Worm (Caenorhabditis elegans) whole organism, L3 larva: Measurements from ENCODE around the gene W05B10.3.

Experiments used
- R02D3.7 ChIP-seq: fragments of 150-350 bp; optimal IDR thresholded peaks from 2 replicates; lab custom pipeline; 2014; ENCODE audit warnings: missing biosample characterization, missing genetic modification characterization
- ZK546.5 ChIP-seq: sonication (generic microtip); optimal IDR thresholded peaks from 2 replicates; lab custom pipeline; 2017; ENCODE audit warnings: missing biosample characterization, missing genetic modification characterization
- aly-2 ChIP-seq: fragments of 150-350 bp; optimal IDR thresholded peaks from 2 replicates; lab custom pipeline; 2014; ENCODE audit warnings: missing biosample characterization, missing genetic modification characterization
- ama-1 ChIP-seq: fragments of 150-350 bp; optimal IDR thresholded peaks from 2 replicates; lab custom pipeline; 2018
- ceh-16 ChIP-seq: sonication (generic microtip); optimal IDR thresholded peaks from 2 replicates; lab custom pipeline; 2017; ENCODE audit warnings: missing biosample characterization, missing genetic modification characterization
- ceh-28 ChIP-seq: fragments of 150-350 bp; optimal IDR thresholded peaks from 2 replicates; lab custom pipeline; 2014; ENCODE audit warnings: missing biosample characterization, missing genetic modification reagents, missing genetic modification characterization
- daf-12 ChIP-seq: fragments of 150-350 bp; optimal IDR thresholded peaks from 2 replicates; lab custom pipeline; 2014; ENCODE audit warnings: missing biosample characterization, missing genetic modification reagents, missing genetic modification characterization
- egl-27 ChIP-seq: sonication (generic microtip); optimal IDR thresholded peaks from 4 replicates; lab custom pipeline; 2017; ENCODE audit warnings: missing biosample characterization, missing genetic modification reagents, missing genetic modification characterization
- egl-5 ChIP-seq: fragments of 150-350 bp; optimal IDR thresholded peaks from 2 replicates; lab custom pipeline; 2017; ENCODE audit warnings: missing biosample characterization, missing genetic modification reagents, missing genetic modification characterization, inconsistent platforms
- elt-1 ChIP-seq: fragments of 150-350 bp; optimal IDR thresholded peaks from 2 replicates; lab custom pipeline; 2014; ENCODE audit warnings: missing biosample characterization, missing genetic modification characterization
- elt-2 ChIP-seq: sonication (generic microtip); optimal IDR thresholded peaks from 2 replicates; lab custom pipeline; 2016; ENCODE audit warnings: missing genetic modification reagents, mild to moderate bottlenecking, missing genetic modification characterization, missing compliant biosample characterization
- elt-3 ChIP-seq, 3 experiments: fragments of 150-350 bp in 1 of 3; sonication (generic microtip) in 2 of 3; optimal IDR thresholded peaks; 2 replicates in 2 of 3; 4 replicates in 1 of 3; lab custom pipeline; 2014 to 2017; ENCODE audit warnings: missing biosample characterization in 3 of 3, missing genetic modification characterization in 3 of 3
- eor-1 ChIP-seq, 2 experiments: fragments of 150-350 bp; optimal IDR thresholded peaks; 2 replicates each; lab custom pipeline; 2014 to 2018; ENCODE audit warnings: missing biosample characterization in 2 of 2, missing genetic modification characterization in 2 of 2
- fkh-10 ChIP-seq: sonication (generic microtip); optimal IDR thresholded peaks from 2 replicates; lab custom pipeline; 2017; ENCODE audit warnings: missing biosample characterization, missing genetic modification reagents, missing genetic modification characterization
- fkh-2 ChIP-seq: fragments of 150-350 bp; optimal IDR thresholded peaks from 2 replicates; lab custom pipeline; 2014; ENCODE audit warnings: missing biosample characterization, missing genetic modification reagents, missing genetic modification characterization
- fos-1 ChIP-seq: fragments of 150-350 bp; optimal IDR thresholded peaks from 2 replicates; lab custom pipeline; 2014; ENCODE audit warnings: missing biosample characterization, missing genetic modification characterization
- hmg-11 ChIP-seq: sonication (generic microtip); optimal IDR thresholded peaks from 2 replicates; lab custom pipeline; 2016; ENCODE audit warnings: missing genetic modification characterization, missing compliant biosample characterization
- jun-1 ChIP-seq: fragments of 150-350 bp; optimal IDR thresholded peaks from 2 replicates; lab custom pipeline; 2014; ENCODE audit warnings: missing biosample characterization, missing genetic modification reagents, missing genetic modification characterization
- lin-39 ChIP-seq: fragments of 150-350 bp; optimal IDR thresholded peaks from 2 replicates; lab custom pipeline; 2018; ENCODE audit warnings: missing biosample characterization, missing genetic modification reagents, missing genetic modification characterization
- mml-1 ChIP-seq: fragments of 150-350 bp; sonication (generic microtip); optimal IDR thresholded peaks from 3 replicates; lab custom pipeline; 2014; ENCODE audit warnings: missing biosample characterization, missing genetic modification characterization
- nhr-11 ChIP-seq: fragments of 150-350 bp; optimal IDR thresholded peaks from 2 replicates; lab custom pipeline; 2014; ENCODE audit warnings: missing biosample characterization, missing genetic modification characterization
- nhr-12 ChIP-seq: fragments of 150-350 bp; optimal IDR thresholded peaks from 2 replicates; lab custom pipeline; 2014; ENCODE audit warnings: missing biosample characterization, missing genetic modification characterization
- nhr-23 ChIP-seq: fragments of 150-350 bp; optimal IDR thresholded peaks from 2 replicates; lab custom pipeline; 2014; ENCODE audit warnings: missing biosample characterization, missing genetic modification reagents, missing genetic modification characterization
- nhr-237 ChIP-seq: fragments of 150-350 bp; optimal IDR thresholded peaks from 2 replicates; lab custom pipeline; 2014; ENCODE audit warnings: missing biosample characterization, missing genetic modification characterization
- nhr-25 ChIP-seq: sonication (generic microtip); optimal IDR thresholded peaks from 2 replicates; lab custom pipeline; 2017; ENCODE audit warnings: missing biosample characterization, missing genetic modification characterization
- nhr-28 ChIP-seq: fragments of 150-350 bp; optimal IDR thresholded peaks from 2 replicates; lab custom pipeline; 2014; ENCODE audit warnings: missing biosample characterization, missing genetic modification characterization
- nhr-43 ChIP-seq: sonication (generic microtip); optimal IDR thresholded peaks from 2 replicates; lab custom pipeline; 2016; ENCODE audit warnings: mild to moderate bottlenecking, missing genetic modification characterization, missing compliant biosample characterization; ENCODE audit not compliant: poor library complexity, severe bottlenecking
- nhr-67 ChIP-seq: fragments of 150-350 bp; optimal IDR thresholded peaks from 2 replicates; lab custom pipeline; 2014; ENCODE audit warnings: missing biosample characterization, missing genetic modification characterization
- nhr-76 ChIP-seq: fragments of 150-350 bp; sonication (generic microtip); optimal IDR thresholded peaks from 5 replicates; lab custom pipeline; 2014; ENCODE audit warnings: missing biosample characterization, missing genetic modification characterization
- pha-4 ChIP-seq: fragments of 150-350 bp; optimal IDR thresholded peaks from 2 replicates; lab custom pipeline; 2014; ENCODE audit warnings: missing biosample characterization, missing genetic modification reagents, missing genetic modification characterization
- pqm-1 ChIP-seq: fragments of 150-350 bp; optimal IDR thresholded peaks from 2 replicates; lab custom pipeline; 2017; ENCODE audit warnings: missing biosample characterization, missing genetic modification characterization, inconsistent platforms
- sea-2 ChIP-seq: fragments of 150-350 bp; sonication (generic microtip); optimal IDR thresholded peaks from 4 replicates; lab custom pipeline; 2014; ENCODE audit warnings: missing biosample characterization, missing genetic modification reagents, missing genetic modification characterization
- skn-1 ChIP-seq: fragments of 150-350 bp; optimal IDR thresholded peaks from 2 replicates; lab custom pipeline; 2014; ENCODE audit warnings: missing biosample characterization, missing genetic modification characterization
- snpc-4 ChIP-seq: fragments of 150-350 bp; optimal IDR thresholded peaks from 2 replicates; lab custom pipeline; 2014; ENCODE audit warnings: missing biosample characterization, missing genetic modification characterization
- tbx-2 ChIP-seq: sonication (generic microtip); optimal IDR thresholded peaks from 2 replicates; lab custom pipeline; 2016; ENCODE audit warnings: mild to moderate bottlenecking, missing genetic modification characterization, missing compliant biosample characterization
- unc-39 ChIP-seq: sonication (generic microtip); optimal IDR thresholded peaks from 4 replicates; lab custom pipeline; 2017; ENCODE audit warnings: missing biosample characterization, missing genetic modification characterization
- unc-62 ChIP-seq: fragments of 150-350 bp; sonication (generic microtip); optimal IDR thresholded peaks from 4 replicates; lab custom pipeline; 2014; ENCODE audit warnings: missing biosample characterization, missing genetic modification reagents, missing genetic modification characterization
- zag-1 ChIP-seq: fragments of 150-350 bp; optimal IDR thresholded peaks from 2 replicates; lab custom pipeline; 2014; ENCODE audit warnings: missing biosample characterization, missing genetic modification characterization
- ztf-4 ChIP-seq: fragments of 150-350 bp; optimal IDR thresholded peaks from 2 replicates; lab custom pipeline; 2014; ENCODE audit warnings: missing biosample characterization, missing genetic modification characterization

The W05B10.3 gene

DNA sequence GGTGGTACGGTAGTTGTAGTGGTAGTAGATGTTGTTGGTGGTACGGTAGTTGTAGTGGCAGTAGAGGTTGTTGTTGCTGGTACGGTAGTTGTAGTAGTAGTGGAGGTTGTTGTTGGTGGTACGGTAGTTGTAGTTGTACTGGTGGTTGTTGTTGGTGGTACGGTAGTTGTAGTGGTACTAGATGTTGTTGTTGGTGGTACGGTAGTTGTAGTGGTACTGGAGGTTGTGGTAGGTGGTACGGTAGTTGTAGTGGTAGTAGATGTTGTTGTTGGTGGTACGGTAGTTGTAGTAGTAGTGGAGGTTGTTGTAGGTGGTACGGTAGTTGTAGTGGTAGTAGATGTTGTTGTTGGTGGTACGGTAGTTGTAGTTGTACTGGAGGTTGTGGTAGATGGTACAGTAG lies 28.5 kb downstream of the W05B10.3 start:
- TF ChIP-seq ZK546.5 (tag; lab: Kevin White, UChicago) (no peak), hmg-11 (no peak), eor-1 (tag; optimal IDR thresholded peaks at IDR 0.05; lab: Kevin White, UChicago) (no peak), tbx-2 (tag; lab: Kevin White, UChicago) (no peak), nhr-25 (tag; lab: Kevin White, UChicago) (no peak), nhr-76 (tag; lab: Kevin White, UChicago) (no peak), nhr-23 (tag; lab: Kevin White, UChicago) (no peak), sea-2 (no peak), elt-2 (no peak), fkh-2 (tag; lab: Kevin White, UChicago) (no peak), nhr-11 (no peak), elt-1 (tag; lab: Kevin White, UChicago) (no peak), nhr-43 (tag; lab: Kevin White, UChicago) (no peak), ama-1 (lab: Kevin White, UChicago) (no peak), aly-2 (tag; lab: Kevin White, UChicago) (no peak), elt-3 (tag; optimal IDR thresholded peaks at IDR 0.05; lab: Kevin White, UChicago) (no peak), snpc-4 (tag; lab: Kevin White, UChicago) (no peak)
- TF ChIP-seq, all 47 proteins: peak for 0

DNA sequence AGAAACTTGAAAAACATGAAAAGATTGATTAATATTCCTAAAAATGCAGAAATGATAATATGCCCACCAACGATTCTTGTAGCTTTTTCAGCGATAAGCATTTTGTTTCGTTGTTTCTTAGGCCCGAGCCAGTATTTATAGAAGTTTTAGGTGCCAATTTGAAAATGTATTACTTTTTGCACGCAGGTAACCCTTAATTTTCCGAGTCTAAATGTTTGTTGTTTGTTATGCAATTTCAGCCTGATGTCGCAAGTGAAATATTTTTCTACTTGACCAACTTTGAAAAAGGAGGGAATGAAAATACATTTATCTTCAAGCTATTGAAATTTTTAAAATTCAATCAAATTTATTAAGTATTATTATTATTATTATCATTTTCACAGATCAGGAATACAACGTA lies 29.5 kb downstream of the W05B10.3 start, which contains the start of gene srx-113:
srx-113 (minus strand) TSS at position 101 of the 400 bp plus-strand sequence.
- TF ChIP-seq elt-2 = no peak
- no peak for TF ChIP-seq nhr-25 (tag; lab: Kevin White, UChicago)
- TF ChIP-seq nhr-28 (tag; lab: Kevin White, UChicago) = no peak
- TF ChIP-seq jun-1 (tag; lab: Kevin White, UChicago) = no peak
- no peak for TF ChIP-seq mml-1 (tag; lab: Kevin White, UChicago)
- no peak for TF ChIP-seq fos-1
- no peak for TF ChIP-seq nhr-23 (tag; lab: Kevin White, UChicago)
- no peak for TF ChIP-seq hmg-11
- no peak for TF ChIP-seq ceh-16 (tag; lab: Kevin White, UChicago)
- no peak for TF ChIP-seq ceh-28 (tag; lab: Kevin White, UChicago)
- no peak for TF ChIP-seq R02D3.7 (tag; lab: Kevin White, UChicago)
- TF ChIP-seq fkh-2 (tag; lab: Kevin White, UChicago) = no peak

DNA sequence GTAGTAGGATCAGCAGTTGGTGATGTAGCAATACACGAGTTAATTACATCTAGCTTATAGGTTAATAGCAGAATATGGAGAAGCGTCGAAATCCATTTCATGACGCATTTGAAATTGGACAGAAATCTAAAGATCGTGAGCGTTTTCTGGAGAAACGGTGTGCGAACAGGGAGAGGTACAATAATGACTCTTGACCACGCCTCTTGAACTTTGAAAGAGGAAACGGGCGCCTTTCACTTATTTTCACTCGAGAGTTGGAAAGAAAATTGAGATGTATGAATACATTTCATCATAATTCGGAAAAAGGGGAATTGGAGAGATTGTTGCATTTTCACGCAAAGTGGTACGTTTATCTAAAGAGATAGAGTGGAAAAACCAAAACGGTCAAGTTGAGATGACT lies 31.8 kb downstream of the W05B10.3 start, which contains the start of gene F56H9.6:
F56H9.6 (minus strand) TSS at position 101 of the 400 bp plus-strand sequence.
- TF ChIP-seq nhr-43 (tag; lab: Kevin White, UChicago) (no peak), R02D3.7 (tag; lab: Kevin White, UChicago) (no peak), skn-1 (no peak), hmg-11 (no peak), lin-39 (tag; lab: Kevin White, UChicago) (no peak), sea-2 (no peak), unc-39 (tag; lab: Kevin White, UChicago) (no peak), nhr-12 (tag; lab: Kevin White, UChicago) (no peak), nhr-23 (tag; lab: Kevin White, UChicago) (no peak), pha-4 (tag; lab: Kevin White, UChicago) (no peak), nhr-76 (tag; lab: Kevin White, UChicago) (no peak), pqm-1 (no peak), nhr-25 (tag; lab: Kevin White, UChicago) (no peak), daf-12 (no peak), egl-27 (tag; lab: Kevin White, UChicago) (no peak)

DNA sequence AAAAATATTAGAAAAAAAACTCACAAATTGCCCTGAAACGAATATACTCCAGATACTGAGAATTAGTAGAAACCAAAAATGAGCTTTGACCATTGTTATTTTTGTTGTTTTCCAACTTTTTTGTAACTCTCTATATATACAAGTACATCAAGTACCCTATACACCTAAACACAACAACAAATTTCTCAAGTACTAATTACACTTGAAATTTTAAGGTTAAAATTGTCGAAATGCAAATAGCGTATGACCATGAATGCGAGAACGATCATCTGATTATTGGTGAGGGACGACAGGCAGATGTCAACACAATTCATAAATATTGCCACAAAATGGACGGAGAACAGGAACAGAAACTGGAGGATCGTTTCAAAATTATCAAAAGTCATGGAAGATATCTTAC lies 37.1 kb downstream of the W05B10.3 start, which contains the start of gene F56H9.9:
F56H9.9 (minus strand) TSS at position 101 of the 400 bp plus-strand sequence.
- TF ChIP-seq nhr-237 (tag; lab: Kevin White, UChicago) = no peak
- TF ChIP-seq ama-1 (lab: Kevin White, UChicago) = no peak
- TF ChIP-seq skn-1 = no peak
- TF ChIP-seq daf-12 = no peak
- TF ChIP-seq pha-4 (tag; lab: Kevin White, UChicago) = no peak
- no peak for TF ChIP-seq jun-1 (tag; lab: Kevin White, UChicago)
- no peak for TF ChIP-seq nhr-23 (tag; lab: Kevin White, UChicago)

DNA sequence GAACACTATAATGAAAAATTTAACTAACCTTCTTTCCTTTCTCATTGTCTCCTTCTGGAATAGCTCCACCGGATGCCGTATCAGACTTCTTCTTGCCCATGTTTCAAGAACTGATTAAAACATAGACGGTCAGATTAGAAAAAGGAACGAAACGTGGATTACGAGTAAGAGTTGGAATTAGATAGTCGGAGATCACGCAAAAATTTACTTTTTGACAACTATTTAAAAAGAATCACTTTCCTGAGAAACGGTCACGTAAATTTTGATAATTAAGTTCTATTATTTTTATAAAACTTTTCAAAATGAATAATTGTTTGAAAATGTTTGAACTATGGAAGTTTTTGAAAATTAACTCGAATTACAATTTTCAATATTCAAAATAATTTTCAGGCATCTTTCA lies 49.4 kb downstream of the W05B10.3 start, which contains the start of gene cyc-2.2:
cyc-2.2 (minus strand) TSS at position 101 of the 400 bp plus-strand sequence.
- TF ChIP-seq zag-1 (tag; lab: Kevin White, UChicago) (no peak), ztf-4 (no peak), fkh-10 (GFP tag; lab: Kevin White, UChicago) (no peak), daf-12 (no peak), pha-4 (tag; lab: Kevin White, UChicago) (no peak), nhr-67 (no peak), egl-5 (tag; lab: Kevin White, UChicago) (no peak), nhr-43 (tag; lab: Kevin White, UChicago) (no peak), tbx-2 (tag; lab: Kevin White, UChicago) (no peak), ZK546.5 (tag; lab: Kevin White, UChicago) (no peak), ceh-16 (tag; lab: Kevin White, UChicago) (no peak), jun-1 (tag; lab: Kevin White, UChicago) (no peak), ceh-28 (tag; lab: Kevin White, UChicago) (no peak), unc-62 (GFP tag; lab: Kevin White, UChicago) (no peak)
